Fruit fly (Drosophila melanogaster): Measurements from ENCODE around the gene PolA2.

The PolA2 gene

dm6 chr3R:27281022-27281810 lies 42.3 kb downstream of the PolA2 start:
- peak; percentile 92 for TF ChIP-seq noc (tag; optimal IDR thresholded peaks at IDR 0.05)

dm6 chr3R:27281811-27282131 lies 42.8 kb downstream of the PolA2 start:
- TF ChIP-seq noc (tag; optimal IDR thresholded peaks at IDR 0.05), result no peak

- peak; percentile 63 for TF ChIP-seq noc (tag; optimal IDR thresholded peaks at IDR 0.05)
Measured at dm6 chr3R:27282286-27282685, 43.3 kb downstream of the PolA2 start, which contains the start of gene mrt. Gene mrt (minus strand): TSS chr3R:27282661.

dm6 chr3R:27283645-27284044 lies 44.7 kb downstream of the PolA2 start, which contains the start of gene CG3368:
Gene CG3368 (plus strand): TSS chr3R:27283780.
- TF ChIP-seq noc (tag; optimal IDR thresholded peaks at IDR 0.05), result no peak

dm6 chr3R:27288202-27289135 lies 49.5 kb downstream of the PolA2 start, which contains the start of the genes bigmax and Hmu:
Gene bigmax (minus strand): TSS chr3R:27288526.
Gene Hmu (plus strand): TSS chr3R:27288769.
- peak; percentile 73 for TF ChIP-seq noc (tag; optimal IDR thresholded peaks at IDR 0.05)

dm6 chr3R:27289638-27290037 lies 50.7 kb downstream of the PolA2 start:
- TF ChIP-seq noc (tag; optimal IDR thresholded peaks at IDR 0.05), result peak; percentile 88

Measured in whole organism, larva.